4 fruit fly cellular contexts compared by ENCODE assay signal in genomic region chrX:12031400-12031799, dm6.
TF ChIP-seq lines count a peak whose summit lies in the region.

Gene Cyp311a1 (minus strand): TSS chrX:12031465.

- no peak for TF ChIP-seq CTCF in whole organism, embryonic (GFP tag; optimal IDR thresholded peaks at IDR 0.05; lab: Kevin White, UChicago)

TF ChIP-seq in whole organism, adult, 20 proteins besides CTCF, POLR2A, EP300 and RAD21:
- TF ChIP-seq CG7045 (GFP tag; optimal IDR thresholded peaks at IDR 0.05; lab: Kevin White, UChicago) (no peak), CG11617 (GFP tag; optimal IDR thresholded peaks at IDR 0.05; lab: Kevin White, UChicago) (no peak), cic (GFP tag; optimal IDR thresholded peaks at IDR 0.05; lab: Kevin White, UChicago) (no peak), cnc (optimal IDR thresholded peaks at IDR 0.05; lab: Kevin White, UChicago) (no peak), tj (GFP tag; optimal IDR thresholded peaks at IDR 0.05; lab: Kevin White, UChicago) (no peak), ovo (GFP tag; optimal IDR thresholded peaks at IDR 0.05; lab: Kevin White, UChicago) (no peak), CG33017 (tag; optimal IDR thresholded peaks at IDR 0.05; lab: Kevin White, UChicago) (peak; percentile 60), Hr96 (GFP tag; optimal IDR thresholded peaks at IDR 0.05; lab: Kevin White, UChicago) (no peak), kay (GFP tag; lab: Kevin White, UChicago; ENCODE audit: borderline replicate concordance) (no peak), CG7101 (tag; optimal IDR thresholded peaks at IDR 0.05; lab: Kevin White, UChicago) (peak; percentile 56), CG14711 (tag; optimal IDR thresholded peaks at IDR 0.05; lab: Kevin White, UChicago) (peak; percentile 48), CG1620 (GFP tag; optimal IDR thresholded peaks at IDR 0.05; lab: Kevin White, UChicago) (no peak), CG5204 (GFP tag; optimal IDR thresholded peaks at IDR 0.05; lab: Kevin White, UChicago) (no peak), toe (GFP tag; optimal IDR thresholded peaks at IDR 0.05; lab: Kevin White, UChicago) (no peak), Clk (GFP tag; optimal IDR thresholded peaks at IDR 0.05; lab: Kevin White, UChicago) (no peak)

TF ChIP-seq in whole organism, embryonic, 481 proteins besides CTCF, POLR2A, EP300 and RAD21:
- peak; percentile 17; the same call in 1 of the 3 replicates for TF ChIP-seq row (GFP tag; IDR thresholded peaks at IDR 0.05; lab: Robert Waterston, UW)
- no peak for TF ChIP-seq CG12942 (GFP tag; optimal IDR thresholded peaks at IDR 0.05; lab: Kevin White, UChicago)
TF ChIP-seq in whole organism, embryonic: peak in this region for 1.

TF ChIP-seq in whole organism, prepupa, 60 proteins besides CTCF, POLR2A, EP300 and RAD21:
- TF ChIP-seq spab (GFP tag; optimal IDR thresholded peaks at IDR 0.05; lab: Kevin White, UChicago) (no peak), Sox15 (GFP tag; optimal IDR thresholded peaks at IDR 0.05; lab: Kevin White, UChicago) (no peak), CG15336 (GFP tag; IDR thresholded peaks at IDR 0.05; lab: Robert Waterston, UW) (peak; percentile 52; the same call in 1 of the 2 replicates), acj6 (GFP tag; optimal IDR thresholded peaks at IDR 0.05; lab: Kevin White, UChicago) (no peak), Lpt (GFP tag; optimal IDR thresholded peaks at IDR 0.05; lab: Kevin White, UChicago) (no peak), CG4318 (GFP tag; optimal IDR thresholded peaks at IDR 0.05; lab: Kevin White, UChicago) (no peak), esn (GFP tag; optimal IDR thresholded peaks at IDR 0.05; lab: Kevin White, UChicago) (no peak), svp (GFP tag; lab: Kevin White, UChicago) (no peak), vri (GFP tag; optimal IDR thresholded peaks at IDR 0.05; lab: Kevin White, UChicago) (no peak), CG8119 (GFP tag; IDR thresholded peaks at IDR 0.05; lab: Robert Waterston, UW) (peak; percentile 39; the same call in 1 of the 3 replicates), Eip78C (GFP tag; lab: Kevin White, UChicago) (peak; percentile 43), CG6792 (GFP tag; optimal IDR thresholded peaks at IDR 0.05; lab: Kevin White, UChicago) (no peak), CG3032 (tag; optimal IDR thresholded peaks at IDR 0.05; lab: Kevin White, UChicago) (no peak), Hr39 (GFP tag; optimal IDR thresholded peaks at IDR 0.05; lab: Kevin White, UChicago) (no peak), Eip75B (GFP tag; optimal IDR thresholded peaks at IDR 0.05; lab: Kevin White, UChicago) (no peak), CG31627 (GFP tag; optimal IDR thresholded peaks at IDR 0.05; lab: Kevin White, UChicago) (no peak), eg (GFP tag; IDR thresholded peaks at IDR 0.05; lab: Robert Waterston, UW) (0 out of 3 replicates have a peak, but pooled peaks have one; percentile 7), CG16779 (tag; optimal IDR thresholded peaks at IDR 0.05; lab: Kevin White, UChicago) (no peak), CG11762 (GFP tag; optimal IDR thresholded peaks at IDR 0.05; lab: Kevin White, UChicago; ENCODE audit: insufficient read depth) (no peak)

TF ChIP-seq in whole organism, wandering third instar larva, 38 proteins besides CTCF, POLR2A, EP300 and RAD21:
- TF ChIP-seq Dif (GFP tag; optimal IDR thresholded peaks at IDR 0.05; lab: Kevin White, UChicago; ENCODE audit: partially characterized antibody), result no peak
- TF ChIP-seq Myc (optimal IDR thresholded peaks at IDR 0.05; lab: Kevin White, UChicago), result no peak
- no peak for TF ChIP-seq woc (GFP tag; optimal IDR thresholded peaks at IDR 0.05; lab: Kevin White, UChicago)
- TF ChIP-seq HLH106 (tag; optimal IDR thresholded peaks at IDR 0.05; lab: Kevin White, UChicago), result peak; percentile 7
- TF ChIP-seq Hr83 (GFP tag; optimal IDR thresholded peaks at IDR 0.05; lab: Kevin White, UChicago; ENCODE audit: poor library complexity, severe bottlenecking), result no peak
- TF ChIP-seq Sp1 (GFP tag; optimal IDR thresholded peaks at IDR 0.05; lab: Kevin White, UChicago), result peak; percentile 23
